Fruit fly (Drosophila melanogaster): Measurements from ENCODE around the gene CG32988.
A peak's percentile ranks its signal among the peaks of the same experiment; 100 is the strongest.

The CG32988 gene

dm6 chr2L:8834806-8835483 lies 29.7 kb upstream of the CG32988 start (continued):
- TF ChIP-seq CG7786 (GFP tag; optimal IDR thresholded peaks at IDR 0.05) (no peak), Aef1 (GFP tag; IDR thresholded peaks at IDR 0.05) (no peak), gce (GFP tag; IDR thresholded peaks at IDR 0.05) (no peak), CG6813 (GFP tag; optimal IDR thresholded peaks at IDR 0.05) (no peak), CG8281 (tag; optimal IDR thresholded peaks at IDR 0.05) (peak; percentile 99), danr (GFP tag; IDR thresholded peaks at IDR 0.05) (0 out of 2 replicates have a peak, but pooled peaks have one; percentile 37), crol (GFP tag; IDR thresholded peaks at IDR 0.05) (peak; percentile 46), vfl (GFP tag; optimal IDR thresholded peaks at IDR 0.05) (no peak), bowl (GFP tag; IDR thresholded peaks at IDR 0.05) (no peak), esg (GFP tag; conservative IDR thresholded peaks at IDR 0.05) (peak; percentile 85), CG6689 (GFP tag; IDR thresholded peaks at IDR 0.05) (peak; percentile 66), H2.0 (GFP tag; IDR thresholded peaks at IDR 0.05) (0 out of 2 replicates have a peak, but pooled peaks have one; percentile 8), lmd (GFP tag; IDR thresholded peaks at IDR 0.05) (peak; percentile 79), Lhr (GFP tag; optimal IDR thresholded peaks at IDR 0.05) (peak; percentile 7), ftz-f1 (GFP tag; optimal IDR thresholded peaks at IDR 0.05) (no peak), Dp (GFP tag; optimal IDR thresholded peaks at IDR 0.05) (no peak), CG12744 (GFP tag; optimal IDR thresholded peaks at IDR 0.05) (no peak), CG34376 (GFP tag; optimal IDR thresholded peaks at IDR 0.05) (no peak), ttk (GFP tag; IDR thresholded peaks at IDR 0.05) (peak; percentile 89), CG8290 (GFP tag; optimal IDR thresholded peaks at IDR 0.05) (no peak), CG8290 (tag; optimal IDR thresholded peaks at IDR 0.05) (no peak), sens (GFP tag) (peak; percentile 91), CG4328 (GFP tag; optimal IDR thresholded peaks at IDR 0.05) (no peak), CG1792 (GFP tag; optimal IDR thresholded peaks at IDR 0.05) (peak; percentile 36), fd96Cb (tag; optimal IDR thresholded peaks at IDR 0.05) (peak; percentile 73), hbn (GFP tag; IDR thresholded peaks at IDR 0.05; ENCODE audit: partially characterized antibody) (no peak), Mes4 (GFP tag; optimal IDR thresholded peaks at IDR 0.05) (no peak), gfzf (GFP tag; optimal IDR thresholded peaks at IDR 0.05) (no peak), CG34422 (GFP tag; IDR thresholded peaks at IDR 0.05) (no peak), CG1024 (GFP tag; IDR thresholded peaks at IDR 0.05) (peak; percentile 51), CTCF (GFP tag; optimal IDR thresholded peaks at IDR 0.05) (no peak), CG9609 (GFP tag; optimal IDR thresholded peaks at IDR 0.05) (no peak), disco-r (GFP tag; optimal IDR thresholded peaks at IDR 0.05) (no peak), tup (GFP tag; optimal IDR thresholded peaks at IDR 0.05) (peak; percentile 26), ATbp (GFP tag; optimal IDR thresholded peaks at IDR 0.05) (peak; percentile 65), CG17186 (GFP tag; optimal IDR thresholded peaks at IDR 0.05) (no peak), nmo (GFP tag; optimal IDR thresholded peaks at IDR 0.05) (peak; percentile 86), CG1602 (GFP tag; optimal IDR thresholded peaks at IDR 0.05) (peak; percentile 47), Scr (GFP tag; IDR thresholded peaks at IDR 0.05; ENCODE audit: partially characterized antibody) (no peak), grn (GFP tag; optimal IDR thresholded peaks at IDR 0.05) (no peak), Sox102F (GFP tag; optimal IDR thresholded peaks at IDR 0.05) (peak; percentile 33), Mad (GFP tag; optimal IDR thresholded peaks at IDR 0.05) (peak; percentile 26), lab (GFP tag; optimal IDR thresholded peaks at IDR 0.05) (no peak), Hmr (GFP tag; optimal IDR thresholded peaks at IDR 0.05) (no peak), sna (GFP tag; IDR thresholded peaks at IDR 0.05; ENCODE audit: partially characterized antibody) (no peak), Camta (GFP tag; optimal IDR thresholded peaks at IDR 0.05) (peak; percentile 38), Hsf (GFP tag; optimal IDR thresholded peaks at IDR 0.05) (peak; percentile 39), Eip74EF (GFP tag; optimal IDR thresholded peaks at IDR 0.05) (peak in 1 of 2 experiments; percentile 57), vvl (GFP tag; IDR thresholded peaks at IDR 0.05) (peak; percentile 93), CG15479 (GFP tag; optimal IDR thresholded peaks at IDR 0.05) (no peak), Drgx (GFP tag; IDR thresholded peaks at IDR 0.05) (no peak)
